Worm (Caenorhabditis elegans): Measurements from ENCODE around the gene sph-1.

- no peak for TF ChIP-seq pqm-1 (tag; optimal IDR thresholded peaks at IDR 0.05)
- TF ChIP-seq ceh-14 (tag; optimal IDR thresholded peaks at IDR 0.05): no peak
Observed at ce11 chrIV:8096375-8096774, 37.0 kb downstream of the sph-1 start.
